Fruit fly (Drosophila melanogaster): ENCODE measurements around the gene pzg.

Gene pzg

dm6 chr3L:21317416-21318259, 31.7 kb downstream of the pzg start, which contains the start of gene Pc (continued):
- TF ChIP-seq tgo (GFP tag; IDR thresholded peaks at IDR 0.05) (no peak), wek (GFP tag; optimal IDR thresholded peaks at IDR 0.05) (no peak), fd64A (GFP tag; optimal IDR thresholded peaks at IDR 0.05) (no peak), ato (GFP tag; IDR thresholded peaks at IDR 0.05; ENCODE audit: partially characterized antibody) (peak; percentile 72; the same call in 1 of the 2 replicates), Doc3 (GFP tag; IDR thresholded peaks at IDR 0.05; ENCODE audit: partially characterized antibody) (peak; percentile 76), Oli (tag; optimal IDR thresholded peaks at IDR 0.05) (no peak), Dad (GFP tag; optimal IDR thresholded peaks at IDR 0.05) (peak; percentile 1), rib (GFP tag; IDR thresholded peaks at IDR 0.05) (0 out of 2 replicates have a peak, but pooled peaks have one; percentile 37), CG15269 (tag; optimal IDR thresholded peaks at IDR 0.05) (no peak), Gug (GFP tag; IDR thresholded peaks at IDR 0.05) (no peak), CG13894 (tag; optimal IDR thresholded peaks at IDR 0.05) (peak; percentile 55), CG6254 (GFP tag; optimal IDR thresholded peaks at IDR 0.05) (no peak), CG10979 (tag; optimal IDR thresholded peaks at IDR 0.05) (no peak), sug (tag; optimal IDR thresholded peaks at IDR 0.05) (peak; percentile 49), HLH4C (GFP tag; IDR thresholded peaks at IDR 0.05; ENCODE audit: partially characterized antibody) (peak; percentile 86), CG14014 (GFP tag; IDR thresholded peaks at IDR 0.05) (no peak), z (GFP tag; IDR thresholded peaks at IDR 0.05) (no peak), zfh2 (GFP tag; optimal IDR thresholded peaks at IDR 0.05) (peak; percentile 0), gro (GFP tag; optimal IDR thresholded peaks at IDR 0.05) (peak; percentile 63), slou (GFP tag; optimal IDR thresholded peaks at IDR 0.05) (no peak), sna (GFP tag; IDR thresholded peaks at IDR 0.05; ENCODE audit: partially characterized antibody) (peak; percentile 53; the same call in 1 of the 2 replicates), CG18262 (tag; optimal IDR thresholded peaks at IDR 0.05) (no peak), CG4404 (GFP tag; IDR thresholded peaks at IDR 0.05) (no peak), Six4 (GFP tag; optimal IDR thresholded peaks at IDR 0.05) (no peak), CG1602 (GFP tag; optimal IDR thresholded peaks at IDR 0.05) (no peak), Dip3 (GFP tag; optimal IDR thresholded peaks at IDR 0.05) (peak; percentile 10), CG4424 (GFP tag; optimal IDR thresholded peaks at IDR 0.05) (no peak), jumu (GFP tag; optimal IDR thresholded peaks at IDR 0.05) (no peak), CG2678 (tag; optimal IDR thresholded peaks at IDR 0.05) (no peak), CG11560 (tag; IDR thresholded peaks at IDR 0.05) (peak; percentile 84; the same call in 2 of the 3 replicates), CG10431 (GFP tag; optimal IDR thresholded peaks at IDR 0.05) (no peak), her (GFP tag; optimal IDR thresholded peaks at IDR 0.05) (peak; percentile 12), CG7928 (GFP tag; optimal IDR thresholded peaks at IDR 0.05) (peak; percentile 5), CG17361 (GFP tag; IDR thresholded peaks at IDR 0.05) (peak; percentile 36; the same call in 1 of the 3 replicates), Sox102F (GFP tag; optimal IDR thresholded peaks at IDR 0.05) (no peak), Hr51 (GFP tag; optimal IDR thresholded peaks at IDR 0.05) (peak in 1 of 2 experiments; percentile 44), pan (optimal IDR thresholded peaks at IDR 0.05) (no peak), pan (GFP tag; optimal IDR thresholded peaks at IDR 0.05 in 1 of 2, IDR thresholded peaks at IDR 0.05 in 1 of 2) (no peak), sd (tag; optimal IDR thresholded peaks at IDR 0.05) (no peak), CG2202 (tag; optimal IDR thresholded peaks at IDR 0.05) (no peak), bsh (GFP tag; optimal IDR thresholded peaks at IDR 0.05) (no peak), en (GFP tag; optimal IDR thresholded peaks at IDR 0.05) (no peak), CG2116 (GFP tag; optimal IDR thresholded peaks at IDR 0.05) (peak; percentile 90), CG33213 (GFP tag; optimal IDR thresholded peaks at IDR 0.05) (peak; percentile 78), Nf-YB (GFP tag; optimal IDR thresholded peaks at IDR 0.05) (no peak), E2f2 (GFP tag; IDR thresholded peaks at IDR 0.05) (peak; percentile 64), Ets65A (GFP tag) (peak; percentile 4), fd102C (GFP tag; optimal IDR thresholded peaks at IDR 0.05) (no peak), crol (GFP tag; IDR thresholded peaks at IDR 0.05) (no peak)

Measured in whole organism, embryonic.